Worm (Caenorhabditis elegans) whole organism, L2 larva: ENCODE results near the gene rpy-1.

Experiments
- F13H6.1 ChIP-seq: sonication (generic microtip); optimal IDR thresholded peaks from 2 replicates; lab custom pipeline; 2016; ENCODE audit warnings: missing genetic modification characterization, missing compliant biosample characterization
- R02D3.7 ChIP-seq: fragments of 150-350 bp; optimal IDR thresholded peaks from 2 replicates; lab custom pipeline; 2014; ENCODE audit warnings: missing biosample characterization, missing genetic modification characterization
- aly-2 ChIP-seq: fragments of 150-350 bp; optimal IDR thresholded peaks from 2 replicates; lab custom pipeline; 2014; ENCODE audit warnings: missing biosample characterization, missing genetic modification characterization
- ama-1 ChIP-seq: fragments of 150-350 bp; optimal IDR thresholded peaks from 2 replicates; lab custom pipeline; 2018; ENCODE audit warnings: inconsistent platforms
- ceh-82 ChIP-seq: fragments of 150-350 bp; optimal IDR thresholded peaks from 2 replicates; lab custom pipeline; 2014; ENCODE audit warnings: missing biosample characterization, missing genetic modification characterization
- dmd-4 ChIP-seq: sonication (generic microtip); optimal IDR thresholded peaks from 2 replicates; lab custom pipeline; 2017; ENCODE audit warnings: missing biosample characterization, missing genetic modification characterization
- egl-27 ChIP-seq: sonication (generic microtip); optimal IDR thresholded peaks from 3 replicates; lab custom pipeline; 2017; ENCODE audit warnings: missing biosample characterization, missing genetic modification reagents, missing genetic modification characterization
- fos-1 ChIP-seq: fragments of 150-350 bp; optimal IDR thresholded peaks from 2 replicates; lab custom pipeline; 2014; ENCODE audit warnings: missing biosample characterization, missing genetic modification characterization
- gmeb-1 ChIP-seq: fragments of 150-350 bp; optimal IDR thresholded peaks from 2 replicates; lab custom pipeline; 2014; ENCODE audit warnings: missing biosample characterization, missing genetic modification characterization
- lin-11 ChIP-seq: fragments of 150-350 bp; sonication (generic microtip); optimal IDR thresholded peaks from 2 replicates; lab custom pipeline; 2014; ENCODE audit warnings: missing biosample characterization, missing genetic modification characterization, inconsistent platforms, mixed read lengths
- lin-13 ChIP-seq: fragments of 150-350 bp; optimal IDR thresholded peaks from 2 replicates; lab custom pipeline; 2014; ENCODE audit warnings: missing biosample characterization, missing genetic modification reagents, missing genetic modification characterization
- lin-39 ChIP-seq: fragments of 150-350 bp; optimal IDR thresholded peaks from 2 replicates; lab custom pipeline; 2014; ENCODE audit warnings: missing biosample characterization, missing genetic modification reagents, missing genetic modification characterization
- lsy-2 ChIP-seq, 2 experiments: fragments of 150-350 bp in 1 of 2; sonication (generic microtip) in 1 of 2; optimal IDR thresholded peaks; 2 replicates each; lab custom pipeline; 2014 to 2017; ENCODE audit warnings: missing biosample characterization in 2 of 2, missing genetic modification characterization in 2 of 2
- nhr-12 ChIP-seq: fragments of 150-350 bp; optimal IDR thresholded peaks from 2 replicates; lab custom pipeline; 2014; ENCODE audit warnings: missing biosample characterization, missing genetic modification characterization
- sem-4 ChIP-seq: fragments of 150-350 bp; optimal IDR thresholded peaks from 2 replicates; lab custom pipeline; 2014; ENCODE audit warnings: missing biosample characterization, missing genetic modification reagents, missing genetic modification characterization
- sma-9 ChIP-seq, 2 experiments: fragments of 150-350 bp in 1 of 2; sonication (generic microtip) in 1 of 2; optimal IDR thresholded peaks; 2 replicates each; lab custom pipeline; 2014 to 2016; ENCODE audit warnings: missing genetic modification characterization in 2 of 2, mild to moderate bottlenecking in 1 of 2, missing biosample characterization in 1 of 2, missing compliant biosample characterization in 1 of 2, missing genetic modification reagents in 1 of 2, moderate library complexity in 1 of 2
- unc-55 ChIP-seq: fragments of 150-350 bp; sonication (generic microtip); optimal IDR thresholded peaks from 3 replicates; lab custom pipeline; 2014; ENCODE audit warnings: missing biosample characterization, missing genetic modification reagents, missing genetic modification characterization
- unc-62 ChIP-seq: fragments of 150-350 bp; optimal IDR thresholded peaks from 2 replicates; lab custom pipeline; 2014; ENCODE audit warnings: missing biosample characterization, missing genetic modification reagents, missing genetic modification characterization
- ztf-11 ChIP-seq: sonication (generic microtip); optimal IDR thresholded peaks from 2 replicates; lab custom pipeline; 2017; ENCODE audit warnings: missing biosample characterization, missing genetic modification characterization

The rpy-1 gene

ce11 chrII:6663799-6664198, 41.6 kb downstream of the rpy-1 start:
- TF ChIP-seq ceh-82 (no peak), fos-1 (peak; percentile 30)

- TF ChIP-seq lin-39 (tag; lab: Kevin White, UChicago) (no peak), fos-1 (peak; percentile 82)
Observed at ce11 chrII:6661211-6661610, 44.2 kb downstream of the rpy-1 start, which contains the start of gene T19D12.2. Gene T19D12.2 (plus strand): TSS chrII:6661335.

- TF ChIP-seq ama-1 = no peak
- no peak for TF ChIP-seq lin-39 (tag; lab: Kevin White, UChicago)
- TF ChIP-seq lin-13 = no peak
- no peak for TF ChIP-seq sma-9 (GFP tag; optimal IDR thresholded peaks at IDR 0.05; lab: Kevin White, UChicago)
- TF ChIP-seq sma-9 (tag; optimal IDR thresholded peaks at IDR 0.05; lab: Kevin White, UChicago) = no peak
- no peak for TF ChIP-seq ztf-11
- TF ChIP-seq unc-55 = no peak
- TF ChIP-seq dmd-4 (tag; lab: Kevin White, UChicago) = no peak
- no peak for TF ChIP-seq egl-27 (tag; lab: Kevin White, UChicago)
- TF ChIP-seq R02D3.7 = no peak
- TF ChIP-seq aly-2 (tag; lab: Kevin White, UChicago) = no peak
- TF ChIP-seq lin-11 (tag; lab: Kevin White, UChicago) = no peak
- no peak for TF ChIP-seq sem-4 (tag; lab: Kevin White, UChicago)
- TF ChIP-seq nhr-12 (tag; lab: Kevin White, UChicago) = no peak
Observed at ce11 chrII:6658766-6659165, 46.7 kb downstream of the rpy-1 start, which contains the start of gene T19D12.10. Gene T19D12.10 (minus strand): TSS chrII:6658866.

ce11 chrII:6654284-6654683, 51.2 kb downstream of the rpy-1 start, which contains the start of gene T19D12.9:
Gene T19D12.9 (minus strand): TSS chrII:6654384.
- TF ChIP-seq egl-27 (tag; lab: Kevin White, UChicago) = no peak
- TF ChIP-seq F13H6.1 (tag; lab: Kevin White, UChicago) = no peak
- no peak for TF ChIP-seq nhr-12 (tag; lab: Kevin White, UChicago)
- TF ChIP-seq lin-11 (tag; lab: Kevin White, UChicago) = no peak
- TF ChIP-seq lsy-2 (tag; optimal IDR thresholded peaks at IDR 0.05; lab: Kevin White, UChicago) = no peak
- TF ChIP-seq unc-62 = no peak
- TF ChIP-seq gmeb-1 (tag; lab: Kevin White, UChicago) = no peak
- TF ChIP-seq, all 48 proteins: peak for 0
